Worm (Caenorhabditis elegans): ENCODE data around the gene asps-1.

DNA sequence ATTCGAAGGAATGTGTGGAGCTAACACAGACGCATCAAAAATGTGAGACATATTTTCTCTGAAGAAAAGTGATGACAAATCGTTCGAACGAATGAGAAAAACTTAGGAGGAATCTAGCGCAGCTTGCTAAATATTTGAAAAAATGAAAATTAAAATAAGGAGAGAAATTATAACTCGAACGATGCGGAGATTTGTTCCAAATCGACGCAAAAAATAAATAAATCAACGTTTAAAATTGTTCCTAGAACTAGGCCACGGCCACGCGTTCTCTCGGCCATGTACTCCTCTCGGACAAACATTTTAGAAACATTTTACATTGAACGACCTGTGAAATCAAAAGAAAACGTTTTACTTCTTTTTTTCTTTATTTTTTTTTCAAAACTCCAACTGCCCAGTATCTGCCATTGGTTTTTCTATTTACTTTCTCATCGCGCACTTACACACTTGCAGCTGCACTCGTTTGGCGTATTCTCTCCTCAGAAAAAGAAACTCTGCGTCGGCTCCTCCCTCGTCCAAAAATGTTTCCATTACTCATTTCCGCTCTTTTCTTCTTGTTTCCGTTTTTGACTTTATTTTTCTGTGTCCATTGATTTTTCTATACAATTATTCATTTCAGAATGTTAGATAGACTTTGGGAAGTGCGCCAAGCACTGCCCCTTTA is 3.0 kb upstream of the asps-1 start, which contains the start of the genes gna-1 and B0024.13:
- TF ChIP-seq elt-3 (tag; optimal IDR thresholded peaks at IDR 0.05) (no peak), egl-27 (tag; optimal IDR thresholded peaks at IDR 0.05) (no peak), zag-1 (tag; optimal IDR thresholded peaks at IDR 0.05) (no peak), nhr-6 (tag; optimal IDR thresholded peaks at IDR 0.05) (no peak), ceh-16 (tag; optimal IDR thresholded peaks at IDR 0.05) (no peak), aly-2 (tag; optimal IDR thresholded peaks at IDR 0.05) (no peak), ztf-4 (tag; optimal IDR thresholded peaks at IDR 0.05) (no peak), ama-1 (optimal IDR thresholded peaks at IDR 0.05) (no peak), blmp-1 (tag; optimal IDR thresholded peaks at IDR 0.05; ENCODE audit: insufficient read depth) (no peak), ZK546.5 (tag; optimal IDR thresholded peaks at IDR 0.05) (no peak), unc-62 (GFP tag; optimal IDR thresholded peaks at IDR 0.05) (no peak), peb-1 (tag; optimal IDR thresholded peaks at IDR 0.05) (no peak)
